Fruit fly (Drosophila melanogaster) whole organism, embryonic: ENCODE measurements around the gene BORCS6.

Experiments
- Bdp1 ChIP-seq: fragments of 200-800 bp; sonication (Bioruptor generic); optimal IDR thresholded peaks from 3 replicates; lab custom pipeline; 2016; ENCODE audit warnings: missing biosample characterization, missing genetic modification characterization
- CG10147 ChIP-seq: fragments of 200-800 bp; sonication (Bioruptor generic); optimal IDR thresholded peaks from 2 replicates; lab custom pipeline; 2019; ENCODE audit warnings: missing biosample characterization, mild to moderate bottlenecking, missing genetic modification characterization, moderate library complexity
- CG11723 ChIP-seq: fragments of 200-800 bp; sonication (Bioruptor generic); optimal IDR thresholded peaks from 2 replicates; lab custom pipeline; 2017; ENCODE audit warnings: missing biosample characterization, mild to moderate bottlenecking, missing genetic modification characterization
- CG12071 ChIP-seq: fragments of 200-800 bp; sonication (Bioruptor generic); optimal IDR thresholded peaks from 3 replicates; lab custom pipeline; 2018; ENCODE audit warnings: missing biosample characterization, mild to moderate bottlenecking, missing genetic modification characterization
- CG12659 ChIP-seq: fragments of 200-800 bp; sonication (Bioruptor generic); optimal IDR thresholded peaks from 3 replicates; lab custom pipeline; 2017; ENCODE audit warnings: mild to moderate bottlenecking, missing biosample characterization, missing genetic modification reagents, missing genetic modification characterization
- CG12744 ChIP-seq: fragments of 200-800 bp; sonication (Bioruptor generic); optimal IDR thresholded peaks from 2 replicates; lab custom pipeline; 2016; ENCODE audit warnings: missing biosample characterization, missing genetic modification characterization
- CG14050 ChIP-seq: fragments of 200-800 bp; sonication (Bioruptor generic); IDR thresholded peaks from 3 replicates; pipeline ENCODE4 v1.3.6; 2022; ENCODE audit warnings: missing biosample characterization, missing genetic modification characterization
- CG15479 ChIP-seq: fragments of 200-800 bp; sonication (Bioruptor generic); optimal IDR thresholded peaks from 3 replicates; lab custom pipeline; 2019; ENCODE audit warnings: missing biosample characterization, mild to moderate bottlenecking, missing genetic modification characterization, moderate library complexity
- CG17328 ChIP-seq: fragments of 200-800 bp; sonication (Bioruptor generic); IDR thresholded peaks from 2 replicates; pipeline ENCODE4 v1.3.6; 2022; ENCODE audit warnings: missing biosample characterization, missing genetic modification characterization
- CG17359 ChIP-seq: fragments of 200-800 bp; sonication (Bioruptor generic); optimal IDR thresholded peaks from 3 replicates; lab custom pipeline; 2018; ENCODE audit warnings: missing biosample characterization, mild to moderate bottlenecking, missing genetic modification characterization, moderate library complexity
- CG2712 ChIP-seq: fragments of 200-800 bp; optimal IDR thresholded peaks from 3 replicates; lab custom pipeline; 2019; ENCODE audit warnings: missing biosample characterization, mild to moderate bottlenecking, missing genetic modification characterization, moderate library complexity
- CG3407 ChIP-seq: fragments of 200-800 bp; sonication (Bioruptor generic); optimal IDR thresholded peaks from 2 replicates; lab custom pipeline; 2018; ENCODE audit warnings: missing biosample characterization, mild to moderate bottlenecking, missing genetic modification characterization
- CG6272 ChIP-seq: fragments of 200-800 bp; sonication (Bioruptor generic); IDR thresholded peaks from 2 replicates; pipeline ENCODE4 v1.3.6; 2022; ENCODE audit warnings: missing biosample characterization, missing genetic modification characterization
- CG7786 ChIP-seq: fragments of 200-800 bp; sonication (Bioruptor generic); optimal IDR thresholded peaks from 2 replicates; lab custom pipeline; 2016; ENCODE audit warnings: missing biosample characterization, missing genetic modification characterization
- CoRest ChIP-seq: fragments of 200-800 bp; sonication (Bioruptor generic); optimal IDR thresholded peaks from 3 replicates; lab custom pipeline; 2018; ENCODE audit warnings: missing biosample characterization, mild to moderate bottlenecking, missing genetic modification characterization, moderate library complexity
- Drgx ChIP-seq: fragments of 200-800 bp; sonication (Bioruptor generic); IDR thresholded peaks from 2 replicates; pipeline ENCODE4 v1.3.6; 2022; ENCODE audit warnings: missing biosample characterization, missing genetic modification characterization
- Fer3 ChIP-seq: fragments of 200-800 bp; sonication (Bioruptor generic); optimal IDR thresholded peaks from 2 replicates; lab custom pipeline; 2018; ENCODE audit warnings: missing biosample characterization, mild to moderate bottlenecking, missing genetic modification characterization, moderate library complexity
- Hr3 ChIP-seq: fragments of 200-800 bp; sonication (Bioruptor generic); optimal IDR thresholded peaks from 3 replicates; lab custom pipeline; 2016; ENCODE audit warnings: missing biosample characterization, missing genetic modification characterization
- Max ChIP-seq: fragments of 200-800 bp; sonication (Bioruptor generic); optimal IDR thresholded peaks from 2 replicates; lab custom pipeline; 2016; ENCODE audit warnings: missing biosample characterization, mild to moderate bottlenecking, missing genetic modification characterization
- Myb ChIP-seq: fragments of 200-800 bp; sonication (Bioruptor generic); optimal IDR thresholded peaks from 2 replicates; lab custom pipeline; 2016; ENCODE audit warnings: missing biosample characterization, missing genetic modification characterization
- NFAT ChIP-seq: fragments of 200-800 bp; sonication (Bioruptor generic); IDR thresholded peaks from 2 replicates; pipeline ENCODE4 v1.3.6; 2022; ENCODE audit warnings: missing biosample characterization, missing genetic modification characterization
- Nf-YC ChIP-seq: fragments of 200-800 bp; optimal IDR thresholded peaks from 3 replicates; lab custom pipeline; 2019; ENCODE audit warnings: missing biosample characterization, mild to moderate bottlenecking, missing genetic modification characterization, moderate library complexity
- Rfx ChIP-seq: fragments of 200-800 bp; sonication (Bioruptor generic); IDR thresholded peaks from 2 replicates; pipeline ENCODE4 v1.3.6; 2022; ENCODE audit warnings: missing biosample characterization, missing genetic modification characterization
- Sox100B ChIP-seq: fragments of 200-800 bp; sonication (Bioruptor generic); optimal IDR thresholded peaks from 3 replicates; lab custom pipeline; 2018; ENCODE audit warnings: missing biosample characterization, mild to moderate bottlenecking, missing genetic modification characterization
- Vsx1 ChIP-seq: fragments of 200-800 bp; sonication (Bioruptor generic); optimal IDR thresholded peaks from 2 replicates; lab custom pipeline; 2017; ENCODE audit warnings: missing biosample characterization, mild to moderate bottlenecking, missing genetic modification characterization, missing genetic modification reagents
- abd-A ChIP-seq: fragments of 200-800 bp; sonication (Bioruptor generic); optimal IDR thresholded peaks from 3 replicates; lab custom pipeline; 2019; ENCODE audit warnings: missing biosample characterization, mild to moderate bottlenecking, missing genetic modification characterization, moderate library complexity
- ato ChIP-seq: fragments of 200-800 bp; sonication (Bioruptor generic); IDR thresholded peaks from 2 replicates; pipeline ENCODE4 v1.3.6; 2022; ENCODE audit warnings: missing biosample characterization, missing genetic modification characterization; ENCODE audit not compliant: partially characterized antibody
- bigmax ChIP-seq: fragments of 200-800 bp; sonication (Bioruptor generic); optimal IDR thresholded peaks from 2 replicates; lab custom pipeline; 2018; ENCODE audit warnings: missing biosample characterization, mild to moderate bottlenecking, missing genetic modification characterization
- bowl ChIP-seq: fragments of 200-800 bp; sonication (Bioruptor generic); IDR thresholded peaks from 2 replicates; pipeline ENCODE4 v1.3.6; 2022; ENCODE audit warnings: missing biosample characterization, missing genetic modification characterization
- bsh ChIP-seq, 2 experiments: fragments of 200-800 bp; sonication (Bioruptor generic); optimal IDR thresholded peaks; 2 replicates each; lab custom pipeline; 2017 to 2018; ENCODE audit warnings: mild to moderate bottlenecking in 2 of 2, missing biosample characterization in 2 of 2, missing genetic modification characterization in 2 of 2, moderate library complexity in 1 of 2
- cad ChIP-seq: fragments of >200 bp; optimal IDR thresholded peaks from 2 replicates; lab custom pipeline; 2017; ENCODE audit warnings: missing biosample characterization, missing genetic modification characterization
- danr ChIP-seq: fragments of 200-800 bp; sonication (Bioruptor generic); IDR thresholded peaks from 2 replicates; pipeline ENCODE4 v1.3.6; 2022; ENCODE audit warnings: missing biosample characterization, missing genetic modification characterization
- dimm ChIP-seq: fragments of 200-800 bp; sonication (Bioruptor generic); IDR thresholded peaks from 2 replicates; pipeline ENCODE4 v1.3.6; 2022; ENCODE audit warnings: missing biosample characterization, missing genetic modification characterization
- ems ChIP-seq: fragments of 200-800 bp; sonication (Bioruptor generic); optimal IDR thresholded peaks from 3 replicates; lab custom pipeline; 2016; ENCODE audit warnings: missing biosample characterization, missing genetic modification characterization
- ewg ChIP-seq: fragments of 200-800 bp; sonication (Bioruptor generic); optimal IDR thresholded peaks from 3 replicates; lab custom pipeline; 2017; ENCODE audit warnings: mild to moderate bottlenecking, missing biosample characterization, missing genetic modification reagents, missing genetic modification characterization
- fd96Cb ChIP-seq: fragments of 200-800 bp; sonication (Bioruptor generic); optimal IDR thresholded peaks from 2 replicates; lab custom pipeline; 2018; ENCODE audit warnings: missing biosample characterization, mild to moderate bottlenecking, missing genetic modification characterization, moderate library complexity
- gce ChIP-seq: fragments of 200-800 bp; sonication (Bioruptor generic); IDR thresholded peaks from 3 replicates; pipeline ENCODE4 v1.3.6; 2022; ENCODE audit warnings: missing biosample characterization, missing genetic modification characterization
- ind ChIP-seq: fragments of 200-800 bp; sonication (Bioruptor generic); optimal IDR thresholded peaks from 3 replicates; lab custom pipeline; 2016; ENCODE audit warnings: missing biosample characterization, missing genetic modification characterization
- knrl ChIP-seq: fragments of 200-800 bp; sonication (Bioruptor generic); IDR thresholded peaks from 3 replicates; pipeline ENCODE4 v1.3.6; 2022; ENCODE audit warnings: missing biosample characterization, missing genetic modification characterization; ENCODE audit not compliant: partially characterized antibody
- nau ChIP-seq: fragments of 200-800 bp; sonication (Bioruptor generic); optimal IDR thresholded peaks from 3 replicates; lab custom pipeline; 2017; ENCODE audit warnings: missing biosample characterization, mild to moderate bottlenecking, missing genetic modification characterization, missing genetic modification reagents
- nerfin-1 ChIP-seq: fragments of 200-800 bp; sonication (Bioruptor generic); optimal IDR thresholded peaks from 3 replicates; lab custom pipeline; 2019; ENCODE audit warnings: missing biosample characterization, mild to moderate bottlenecking, missing genetic modification characterization, moderate library complexity
- psq ChIP-seq: fragments of 200-800 bp; sonication (Bioruptor generic); optimal IDR thresholded peaks from 2 replicates; lab custom pipeline; 2017; ENCODE audit warnings: missing biosample characterization, missing genetic modification characterization
- scrt ChIP-seq: fragments of 200-800 bp; sonication (Bioruptor generic); optimal IDR thresholded peaks from 2 replicates; lab custom pipeline; 2018; ENCODE audit warnings: missing biosample characterization, mild to moderate bottlenecking, missing genetic modification characterization, moderate library complexity
- sens ChIP-seq: fragments of 200-800 bp; sonication (Bioruptor generic); peaks from one replicate; lab custom pipeline; 2016; ENCODE audit warnings: missing biosample characterization, missing genetic modification characterization
- sna ChIP-seq: fragments of 200-800 bp; sonication (Bioruptor generic); IDR thresholded peaks from 2 replicates; pipeline ENCODE4 v1.3.6; 2022; ENCODE audit warnings: missing biosample characterization, missing genetic modification characterization; ENCODE audit not compliant: partially characterized antibody
- sug ChIP-seq: fragments of 200-800 bp; optimal IDR thresholded peaks from 2 replicates; lab custom pipeline; 2019; ENCODE audit warnings: missing biosample characterization, mild to moderate bottlenecking, missing genetic modification characterization, moderate library complexity
- tll ChIP-seq, 2 experiments: fragments of 200-800 bp in 1 of 2; fragments of >200 bp in 1 of 2; sonication (Bioruptor generic) in 1 of 2; optimal IDR thresholded peaks; 2 replicates each; lab custom pipeline; 2017 to 2019; ENCODE audit warnings: missing biosample characterization in 2 of 2, missing genetic modification characterization in 2 of 2, mild to moderate bottlenecking in 1 of 2, moderate library complexity in 1 of 2

BORCS6 gene

DNA sequence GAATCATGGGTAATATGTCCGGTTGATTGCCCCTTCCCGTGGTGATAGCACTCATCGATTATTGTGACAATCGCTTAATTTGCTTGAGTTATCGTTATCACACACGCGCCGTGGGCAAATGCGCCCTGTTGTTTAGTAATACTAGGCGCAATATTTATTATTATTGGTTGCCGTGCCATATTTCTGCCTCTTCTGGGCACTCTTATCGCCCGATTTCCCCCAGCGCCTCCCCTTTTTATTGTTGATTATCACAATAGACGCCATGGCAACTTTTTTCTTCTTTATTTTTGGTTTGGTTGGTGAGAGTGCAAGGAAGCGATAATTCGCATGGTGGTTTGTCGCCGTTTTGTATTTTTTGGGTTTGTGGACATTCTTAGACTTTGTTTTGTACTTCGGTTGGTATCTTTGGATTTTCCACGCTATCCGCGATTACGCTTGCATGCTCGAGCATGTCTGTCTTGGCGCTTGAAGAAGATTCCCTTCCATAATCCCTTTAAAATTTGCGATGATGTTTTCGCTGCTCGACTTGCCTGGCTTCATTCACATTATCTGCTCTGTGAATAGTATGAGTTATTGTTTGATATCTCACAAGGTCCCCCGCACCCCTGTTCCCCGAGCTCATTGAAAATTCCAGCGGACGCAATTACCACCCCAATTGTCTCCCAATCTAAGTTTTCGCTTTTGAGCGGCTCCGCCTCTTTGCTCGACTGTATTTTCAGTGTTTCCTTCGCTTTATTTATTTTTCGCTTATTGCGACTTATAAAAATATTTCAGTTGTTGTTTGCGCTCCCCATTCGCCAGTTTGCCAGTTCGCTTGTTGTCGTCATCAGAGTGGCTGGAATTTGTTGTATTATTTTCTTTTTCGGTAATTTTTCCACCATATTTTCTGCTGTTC is 7.9 kb downstream of the BORCS6 start (continued):
- TF ChIP-seq sug (tag; lab: Kevin White, UChicago) (peak; percentile 84), CG11723 (GFP tag; lab: Kevin White, UChicago) (no peak), danr (GFP tag; lab: Robert Waterston, UW) (no peak), NFAT (GFP tag; lab: Robert Waterston, UW) (peak; percentile 43; the same call in 1 of the 2 replicates), nau (GFP tag; lab: Kevin White, UChicago) (no peak), CG10147 (GFP tag; lab: Kevin White, UChicago) (peak; percentile 38), CG3407 (GFP tag; lab: Kevin White, UChicago) (no peak), sens (peak; percentile 73), Bdp1 (GFP tag; lab: Kevin White, UChicago) (no peak), Drgx (GFP tag; lab: Robert Waterston, UW) (no peak), ato (GFP tag; lab: Robert Waterston, UW) (no peak), CoRest (no peak), Max (GFP tag; lab: Kevin White, UChicago) (no peak), ems (no peak), CG14050 (GFP tag; lab: Robert Waterston, UW) (no peak), ewg (GFP tag; lab: Kevin White, UChicago) (no peak), Sox100B (GFP tag; lab: Kevin White, UChicago) (no peak), ind (GFP tag; lab: Kevin White, UChicago) (no peak), CG15479 (GFP tag; lab: Kevin White, UChicago) (peak; percentile 22), CG12659 (GFP tag; lab: Kevin White, UChicago) (peak; percentile 5), knrl (no peak), abd-A (tag; lab: Kevin White, UChicago) (peak; percentile 28), nerfin-1 (tag; lab: Kevin White, UChicago) (peak; percentile 68), scrt (GFP tag; lab: Kevin White, UChicago) (peak; percentile 32), bowl (GFP tag; lab: Robert Waterston, UW) (no peak), tll (GFP tag; optimal IDR thresholded peaks at IDR 0.05; lab: Kevin White, UChicago) (no peak), CG17328 (no peak), Vsx1 (no peak), Fer3 (tag; lab: Kevin White, UChicago) (peak; percentile 4), CG12071 (GFP tag; lab: Kevin White, UChicago) (no peak), bigmax (GFP tag; lab: Kevin White, UChicago) (no peak), dimm (no peak), Myb (GFP tag; lab: Kevin White, UChicago) (peak; percentile 6), CG17359 (tag; lab: Kevin White, UChicago) (peak; percentile 4), bsh (GFP tag; optimal IDR thresholded peaks at IDR 0.05; lab: Kevin White, UChicago) (no peak), Hr3 (GFP tag; lab: Kevin White, UChicago) (no peak), CG12744 (GFP tag; lab: Kevin White, UChicago) (no peak), sna (GFP tag; lab: Robert Waterston, UW) (peak; percentile 25), cad (GFP tag; lab: Kevin White, UChicago) (no peak), CG6272 (GFP tag; lab: Robert Waterston, UW) (no peak), CG2712 (tag; lab: Kevin White, UChicago) (no peak), fd96Cb (tag; lab: Kevin White, UChicago) (no peak), gce (GFP tag; lab: Robert Waterston, UW) (no peak), CG7786 (GFP tag; lab: Kevin White, UChicago) (no peak), psq (GFP tag; lab: Kevin White, UChicago) (no peak), Rfx (peak; percentile 46; the same call in 1 of the 2 replicates), Nf-YC (tag; lab: Kevin White, UChicago) (peak; percentile 15)
